Worm (Caenorhabditis elegans) whole organism, mixed stage, embryonic: ENCODE measurements around the gene T10D4.15.

ENCODE experiments used
- lin-32 ChIP-seq: fragments of 200-800 bp; sonication (Bioruptor generic); optimal IDR thresholded peaks from 2 replicates; lab custom pipeline; 2018; ENCODE audit warnings: mild to moderate bottlenecking, missing genetic modification characterization, missing compliant biosample characterization
- mab-5 ChIP-seq: fragments of 150-350 bp; optimal IDR thresholded peaks from 2 replicates; lab custom pipeline; 2014; ENCODE audit warnings: missing biosample characterization, missing genetic modification characterization
- mep-1 ChIP-seq: fragments of 150-350 bp; optimal IDR thresholded peaks from 2 replicates; lab custom pipeline; 2017; ENCODE audit warnings: missing biosample characterization, missing genetic modification reagents, missing genetic modification characterization, inconsistent platforms
- nhr-12 ChIP-seq: fragments of 150-350 bp; optimal IDR thresholded peaks from 2 replicates; lab custom pipeline; 2014; ENCODE audit warnings: missing biosample characterization, missing genetic modification characterization
- nhr-237 ChIP-seq: fragments of 150-350 bp; optimal IDR thresholded peaks from 2 replicates; lab custom pipeline; 2014; ENCODE audit warnings: missing biosample characterization, missing genetic modification characterization
- nhr-28 ChIP-seq: fragments of 150-350 bp; optimal IDR thresholded peaks from 2 replicates; lab custom pipeline; 2014; ENCODE audit warnings: missing biosample characterization, missing genetic modification characterization
- nhr-76 ChIP-seq: sonication (generic microtip); optimal IDR thresholded peaks from 2 replicates; lab custom pipeline; 2017; ENCODE audit warnings: missing biosample characterization, missing genetic modification characterization
- pha-4 ChIP-seq: fragments of 150-350 bp; optimal IDR thresholded peaks from 2 replicates; lab custom pipeline; 2018; ENCODE audit warnings: missing biosample characterization, missing genetic modification reagents, missing genetic modification characterization
- unc-62 ChIP-seq: fragments of 150-350 bp; optimal IDR thresholded peaks from 2 replicates; lab custom pipeline; 2014; ENCODE audit warnings: missing biosample characterization, missing genetic modification reagents, missing genetic modification characterization
- ztf-11 ChIP-seq: fragments of 150-350 bp; optimal IDR thresholded peaks from 2 replicates; lab custom pipeline; 2014; ENCODE audit warnings: missing biosample characterization, missing genetic modification characterization

ce11 chrII:3100546-3100945, 45.4 kb upstream of the T10D4.15 start, which contains the start of gene srg-24:
- TF ChIP-seq nhr-12 (no peak), mep-1 (no peak), nhr-76 (tag; lab: Kevin White, UChicago) (no peak), nhr-237 (tag; lab: Kevin White, UChicago) (no peak), mab-5 (no peak), nhr-28 (tag; lab: Kevin White, UChicago) (no peak), unc-62 (no peak), lin-32 (no peak), ztf-11 (tag; lab: Kevin White, UChicago) (no peak), pha-4 (tag; lab: Kevin White, UChicago) (no peak)
